Fruit fly (Drosophila melanogaster) S2 (cell line): Measurements from ENCODE around the gene Gyc88E.

Experiments
- CG8478 ChIP-seq: fragments of >200 bp; optimal IDR thresholded peaks from 2 replicates; lab custom pipeline; 2018
- CTCF ChIP-seq, 2 experiments: fragments of >200 bp; optimal IDR thresholded peaks; 2 replicates each; lab custom pipeline; 2018

Gene Gyc88E

dm6 chr3R:15230285-15230684 lies 80.1 kb downstream of the Gyc88E start, which contains the start of gene CG34316:
Gene CG34316 (plus strand): TSS chr3R:15230585.
- TF ChIP-seq CTCF (optimal IDR thresholded peaks at IDR 0.05; lab: Kevin White, UChicago) (no peak), CG8478 (lab: Kevin White, UChicago) (no peak)

DNA sequence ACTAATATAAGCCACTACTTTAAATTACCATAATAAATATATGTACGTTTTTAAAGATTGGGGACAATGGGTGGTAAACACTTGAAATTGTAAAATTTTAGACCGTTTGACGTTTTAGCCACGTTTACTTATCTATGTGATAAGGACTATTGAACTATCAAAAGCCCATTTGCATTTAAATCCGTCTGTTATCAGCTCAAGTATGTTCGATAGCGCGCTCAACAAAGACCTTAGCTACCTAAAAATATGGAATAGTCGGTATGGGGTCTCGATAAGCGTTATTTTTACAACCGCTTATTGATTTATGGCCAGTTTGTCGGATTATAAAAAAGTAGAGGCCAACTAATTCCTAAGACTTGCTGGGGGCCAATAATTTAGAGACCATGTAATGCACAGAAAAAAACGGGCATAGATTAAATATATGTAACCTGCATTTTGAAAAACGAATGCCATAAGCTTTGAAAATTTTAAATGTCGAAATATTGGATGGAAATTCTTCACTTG lies 81.5 kb downstream of the Gyc88E start:
- no peak for TF ChIP-seq CG8478 (lab: Kevin White, UChicago)
- TF ChIP-seq CTCF (optimal IDR thresholded peaks at IDR 0.05; lab: Kevin White, UChicago), result no peak
